Fruit fly (Drosophila melanogaster): Measurements from ENCODE around the gene CG44194.

Gene CG44194

dm6 chr3R:13018284-13018900 is 20.9 kb upstream of the CG44194 start (continued):
- TF ChIP-seq D19A (tag; optimal IDR thresholded peaks at IDR 0.05): no peak
- TF ChIP-seq Six4 (GFP tag; optimal IDR thresholded peaks at IDR 0.05): no peak
- no peak for TF ChIP-seq lmd (GFP tag; IDR thresholded peaks at IDR 0.05)
- TF ChIP-seq Ets65A (GFP tag): no peak
- peak; percentile 35 for TF ChIP-seq CG15479 (GFP tag; optimal IDR thresholded peaks at IDR 0.05)
- peak; percentile 1 for TF ChIP-seq gro (GFP tag; optimal IDR thresholded peaks at IDR 0.05)
- TF ChIP-seq lola (GFP tag; optimal IDR thresholded peaks at IDR 0.05): no peak
- TF ChIP-seq dimm (GFP tag; IDR thresholded peaks at IDR 0.05): no peak
- peak in 1 of 2 experiments; percentile 74 for TF ChIP-seq Pdp1 (GFP tag; optimal IDR thresholded peaks at IDR 0.05)
- peak; percentile 77 for TF ChIP-seq GATAe (GFP tag; conservative IDR thresholded peaks at IDR 0.05)
- TF ChIP-seq CoRest (tag; optimal IDR thresholded peaks at IDR 0.05): no peak
- no peak for TF ChIP-seq CkIIα-i1 (GFP tag; IDR thresholded peaks at IDR 0.05)
- no peak for TF ChIP-seq scrt (GFP tag; optimal IDR thresholded peaks at IDR 0.05)
- no peak for TF ChIP-seq CG13775 (GFP tag; optimal IDR thresholded peaks at IDR 0.05)
- TF ChIP-seq trem (tag; optimal IDR thresholded peaks at IDR 0.05): no peak
- TF ChIP-seq Rx (GFP tag; IDR thresholded peaks at IDR 0.05): no peak
- no peak for TF ChIP-seq CG3726 (GFP tag; IDR thresholded peaks at IDR 0.05)
- TF ChIP-seq CG11560 (tag; IDR thresholded peaks at IDR 0.05): no peak
- TF ChIP-seq CG34376 (GFP tag; optimal IDR thresholded peaks at IDR 0.05): peak; percentile 66
- peak; percentile 94 for TF ChIP-seq sug (tag; optimal IDR thresholded peaks at IDR 0.05)
- TF ChIP-seq ab (GFP tag; optimal IDR thresholded peaks at IDR 0.05): no peak
- no peak for TF ChIP-seq CG6683 (GFP tag; optimal IDR thresholded peaks at IDR 0.05)
- no peak for TF ChIP-seq ac (GFP tag; optimal IDR thresholded peaks at IDR 0.05)
- TF ChIP-seq CG7271 (tag; optimal IDR thresholded peaks at IDR 0.05): no peak
- TF ChIP-seq CTCF (GFP tag; optimal IDR thresholded peaks at IDR 0.05): no peak
- no peak for TF ChIP-seq CG12236 (GFP tag; optimal IDR thresholded peaks at IDR 0.05)
- TF ChIP-seq Adf1 (GFP tag; IDR thresholded peaks at IDR 0.05): no peak; the same call in 1 of the 2 replicates
- TF ChIP-seq MTF-1 (GFP tag; optimal IDR thresholded peaks at IDR 0.05; ENCODE audit: borderline replicate concordance): no peak
- no peak for TF ChIP-seq CG34422 (GFP tag; IDR thresholded peaks at IDR 0.05)
- no peak for TF ChIP-seq al (GFP tag; IDR thresholded peaks at IDR 0.05)
- TF ChIP-seq CG15696 (tag; optimal IDR thresholded peaks at IDR 0.05): no peak
- TF ChIP-seq ssp (GFP tag; IDR thresholded peaks at IDR 0.05): no peak
- no peak for TF ChIP-seq ash1 (GFP tag; optimal IDR thresholded peaks at IDR 0.05)
- TF ChIP-seq Kr (GFP tag; optimal IDR thresholded peaks at IDR 0.05): no peak
- TF ChIP-seq ranshi (GFP tag; IDR thresholded peaks at IDR 0.05): no peak
- TF ChIP-seq Mrtf (GFP tag; IDR thresholded peaks at IDR 0.05): no peak
- TF ChIP-seq CG3163 (GFP tag; optimal IDR thresholded peaks at IDR 0.05): no peak
- no peak for TF ChIP-seq CG14860 (GFP tag; IDR thresholded peaks at IDR 0.05; ENCODE audit: partially characterized antibody)
- TF ChIP-seq hkb (optimal IDR thresholded peaks at IDR 0.05): no peak
- TF ChIP-seq hkb (GFP tag; IDR thresholded peaks at IDR 0.05): 0 out of 2 replicates have a peak, but pooled peaks have one; percentile 24
- no peak for TF ChIP-seq CG5953 (GFP tag; IDR thresholded peaks at IDR 0.05)
- TF ChIP-seq CG9797 (GFP tag; optimal IDR thresholded peaks at IDR 0.05): no peak
- 0 out of 3 replicates have a peak, but pooled peaks have one; percentile 43 for TF ChIP-seq Dbx (GFP tag; IDR thresholded peaks at IDR 0.05)
- no peak for TF ChIP-seq pita (GFP tag; optimal IDR thresholded peaks at IDR 0.05)
- TF ChIP-seq CG31388 (GFP tag; optimal IDR thresholded peaks at IDR 0.05): no peak
- TF ChIP-seq CG12071 (GFP tag; optimal IDR thresholded peaks at IDR 0.05): no peak
- no peak for TF ChIP-seq kay (GFP tag; optimal IDR thresholded peaks at IDR 0.05)
- TF ChIP-seq tna (GFP tag; IDR thresholded peaks at IDR 0.05; ENCODE audit: partially characterized antibody): no peak
- TF ChIP-seq Hr3 (GFP tag; optimal IDR thresholded peaks at IDR 0.05): no peak
- no peak for TF ChIP-seq Trl (optimal IDR thresholded peaks at IDR 0.05)
- TF ChIP-seq Trl (GFP tag; optimal IDR thresholded peaks at IDR 0.05): no peak
- TF ChIP-seq CG7786 (GFP tag; optimal IDR thresholded peaks at IDR 0.05): no peak

Data from whole organism, embryonic.